Worm (Caenorhabditis elegans): Measurements from ENCODE around the gene rde-12.

DNA sequence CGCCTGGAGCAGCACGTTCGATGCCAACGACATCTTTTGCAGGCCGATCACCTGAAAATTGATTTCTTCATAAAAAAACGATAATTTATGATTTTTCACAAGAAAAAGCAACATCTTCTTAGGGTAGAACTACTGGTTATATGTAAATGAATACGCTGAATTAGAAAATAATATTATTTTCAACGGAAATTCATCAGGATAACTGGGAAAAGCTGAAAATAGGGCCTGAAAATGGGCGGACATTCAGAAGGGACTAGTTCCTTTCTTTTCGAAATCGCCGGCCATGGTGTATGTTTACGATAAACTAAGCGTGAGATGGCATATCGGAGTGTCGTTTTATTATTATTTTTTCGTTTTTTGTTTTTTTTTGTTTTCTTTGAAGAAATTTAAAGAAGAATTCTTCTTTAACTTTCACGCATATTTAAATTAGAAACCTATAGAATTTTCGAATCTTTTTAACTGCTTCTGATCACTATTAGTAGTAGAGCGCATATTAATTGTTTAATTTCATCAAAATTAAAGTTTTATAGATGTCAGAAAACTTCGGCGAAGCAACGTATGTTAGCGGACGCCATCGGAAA, 39.6 kb upstream of the rde-12 start, which contains the start of the genes nduv-2 and F53F4.12:
- no peak for TF ChIP-seq cog-1 (tag; optimal IDR thresholded peaks at IDR 0.05)
- TF ChIP-seq klf-2 (GFP tag; conservative IDR thresholded peaks at IDR 0.05) = no peak
- TF ChIP-seq tab-1 (GFP tag; IDR thresholded peaks at IDR 0.05) = no peak
- TF ChIP-seq ztf-29 (GFP tag; IDR thresholded peaks at IDR 0.05) = no peak
